Worm (Caenorhabditis elegans) whole organism, early embryonic: ENCODE results near the gene srz-67.
"Not testable (repeated sequence)": the region's sequence is repeated elsewhere in the genome, so short reads cannot be mapped to it uniquely, and the experiment has no call there.

Experiments used
- B0310.2 ChIP-seq: sonication (generic microtip); optimal IDR thresholded peaks from 2 replicates; lab custom pipeline; 2016; ENCODE audit warnings: mild to moderate bottlenecking, missing genetic modification characterization, missing compliant biosample characterization
- F13C5.2 ChIP-seq: sonication (generic microtip); optimal IDR thresholded peaks from 2 replicates; lab custom pipeline; 2017; ENCODE audit warnings: mild to moderate bottlenecking, missing genetic modification characterization, inconsistent platforms, missing compliant biosample characterization
- aly-1 ChIP-seq: sonication (generic microtip); optimal IDR thresholded peaks from 2 replicates; lab custom pipeline; 2016; ENCODE audit warnings: missing genetic modification characterization, missing compliant biosample characterization
- ama-1 ChIP-seq: fragments of 150-350 bp; optimal IDR thresholded peaks from 2 replicates; lab custom pipeline; 2014
- ceh-13 ChIP-seq: fragments of 200-800 bp; sonication (Bioruptor generic); optimal IDR thresholded peaks from 2 replicates; lab custom pipeline; 2018; ENCODE audit warnings: mild to moderate bottlenecking, missing genetic modification characterization, missing compliant biosample characterization
- ceh-36 ChIP-seq: sonication (generic microtip); optimal IDR thresholded peaks from 2 replicates; lab custom pipeline; 2016; ENCODE audit warnings: missing genetic modification characterization, inconsistent platforms, missing compliant biosample characterization
- ets-7 ChIP-seq: sonication (generic microtip); optimal IDR thresholded peaks from 2 replicates; lab custom pipeline; 2016; ENCODE audit warnings: missing genotype, missing genetic modification characterization, missing compliant biosample characterization
- flt-1 ChIP-seq: fragments of 200-800 bp; sonication (Bioruptor generic); IDR thresholded peaks from 2 replicates; pipeline ENCODE4 v1.3.6; 2022; ENCODE audit warnings: missing genetic modification characterization, missing compliant biosample characterization
- hmbx-1 ChIP-seq: sonication (generic microtip); optimal IDR thresholded peaks from 2 replicates; lab custom pipeline; 2016; ENCODE audit warnings: mild to moderate bottlenecking, missing genetic modification characterization, missing compliant biosample characterization
- hmg-4 ChIP-seq: fragments of 200-800 bp; sonication (Bioruptor generic); optimal IDR thresholded peaks from 2 replicates; lab custom pipeline; 2018; ENCODE audit warnings: mild to moderate bottlenecking, missing genetic modification characterization, missing compliant biosample characterization
- hnd-1 ChIP-seq: sonication (generic microtip); optimal IDR thresholded peaks from 2 replicates; lab custom pipeline; 2016; ENCODE audit warnings: missing genetic modification characterization, missing compliant biosample characterization
- pes-1 ChIP-seq: fragments of 200-800 bp; sonication (Bioruptor generic); IDR thresholded peaks from 2 replicates; pipeline ENCODE4 v1.3.6; 2022; ENCODE audit warnings: missing genetic modification reagents, missing genetic modification characterization, missing compliant biosample characterization
- scrt-1 ChIP-seq: fragments of 200-800 bp; sonication (Bioruptor generic); IDR thresholded peaks from 2 replicates; pipeline ENCODE4 v1.3.6; 2022; ENCODE audit warnings: missing genetic modification characterization, missing compliant biosample characterization
- sea-1 ChIP-seq: fragments of 200-800 bp; sonication (Bioruptor generic); conservative IDR thresholded peaks from 2 replicates; pipeline ENCODE4 v1.3.6; 2022; ENCODE audit warnings: missing genetic modification characterization, missing compliant biosample characterization
- tbx-11 ChIP-seq: fragments of 200-800 bp; sonication (Bioruptor generic); IDR thresholded peaks from 2 replicates; pipeline ENCODE4 v1.3.6; 2022; ENCODE audit warnings: missing genetic modification characterization, missing compliant biosample characterization
- tbx-37 ChIP-seq: fragments of 200-800 bp; sonication (Bioruptor generic); conservative IDR thresholded peaks from 2 replicates; pipeline ENCODE4 v1.3.6; 2022; ENCODE audit warnings: missing genetic modification reagents, missing genetic modification characterization, missing compliant biosample characterization
- tra-4 ChIP-seq: sonication (generic microtip); optimal IDR thresholded peaks from 2 replicates; lab custom pipeline; 2017; ENCODE audit warnings: missing genetic modification characterization, missing compliant biosample characterization

The srz-67 gene

ce11 chrII:3210365-3210764, 26.6 kb downstream of the srz-67 start, which contains the start of gene ZC239.5:
TSS of gene ZC239.5 (plus strand) at chrII:3210665.
- TF ChIP-seq hmbx-1 (tag; lab: Kevin White, UChicago), result no peak
- TF ChIP-seq scrt-1 (GFP tag; lab: Robert Waterston, UW), result no peak
- no peak for TF ChIP-seq ceh-36 (tag; lab: Kevin White, UChicago)
- TF ChIP-seq aly-1, result no peak

ce11 chrII:3209251-3209650, 27.7 kb downstream of the srz-67 start, which contains the start of gene ZC239.6:
TSS of gene ZC239.6 (plus strand) at chrII:3209631.
- TF ChIP-seq ceh-13 (GFP tag; lab: Kevin White, UChicago) (no peak), tbx-11 (GFP tag; lab: Robert Waterston, UW) (no peak), pes-1 (GFP tag; lab: Robert Waterston, UW) (no peak), aly-1 (no peak)

DNA sequence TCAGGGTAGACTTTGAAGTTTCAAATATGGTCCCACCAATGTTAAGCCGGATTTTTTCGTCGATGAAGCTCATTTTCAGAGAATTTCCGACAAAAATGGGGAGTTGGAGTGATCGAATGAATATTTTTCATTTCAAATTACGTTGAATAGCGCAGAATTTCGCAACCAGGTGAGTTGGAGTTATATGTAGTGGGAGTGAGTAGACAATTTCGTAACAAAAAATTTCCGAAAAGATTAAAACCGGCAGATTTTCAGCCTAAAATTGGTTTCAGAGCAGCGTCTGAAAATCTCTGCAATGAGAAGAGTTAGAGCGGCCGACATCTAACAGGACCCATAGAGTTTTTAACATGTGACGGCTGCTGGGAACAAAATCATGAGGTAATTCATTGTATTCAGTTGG, 28.3 kb downstream of the srz-67 start, which contains the start of gene sdz-35:
Gene sdz-35 (minus strand): TSS at position 101 of the 400 bp plus-strand sequence.
- TF ChIP-seq ceh-36 (tag; lab: Kevin White, UChicago) (no peak), sea-1 (no peak), ama-1 (lab: Kevin White, UChicago) (no peak)

DNA sequence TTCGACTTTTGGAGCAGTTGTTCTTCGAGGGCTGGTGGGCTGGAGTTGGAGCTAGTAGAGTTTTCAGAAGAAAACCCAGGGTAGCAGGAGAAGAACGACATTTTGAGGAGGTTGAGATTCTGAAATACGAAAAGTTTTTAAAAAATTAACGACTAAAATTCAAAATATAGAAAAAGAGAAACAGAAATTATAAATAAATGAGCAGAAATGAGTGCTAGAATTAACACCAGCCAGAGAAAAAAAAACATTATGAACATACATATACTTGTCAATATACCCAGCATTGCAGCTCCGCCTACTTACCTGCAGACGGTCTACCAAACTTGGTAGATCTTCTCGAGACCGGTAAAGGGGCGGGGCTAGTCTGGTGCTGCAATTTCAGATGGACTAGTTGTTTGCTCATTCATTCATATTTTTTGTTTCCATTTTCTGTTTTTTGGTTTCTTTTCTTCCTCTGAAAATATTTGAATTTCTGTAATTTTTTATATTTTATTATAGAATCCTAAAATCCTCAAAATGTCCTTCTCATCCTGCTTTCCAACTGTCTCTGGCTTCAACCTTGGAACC, 30.4 kb downstream of the srz-67 start, which contains the start of the genes ZC239.20 and ZC239.21:
Gene ZC239.20 (minus strand): TSS at position 101 of the 567 bp plus-strand sequence.
Gene ZC239.21 (plus strand): TSS at position 517 of the 567 bp plus-strand sequence.
- TF ChIP-seq scrt-1 (GFP tag; lab: Robert Waterston, UW) (no peak), pes-1 (GFP tag; lab: Robert Waterston, UW) (no peak), F13C5.2 (tag; lab: Kevin White, UChicago) (no peak), flt-1 (GFP tag; lab: Robert Waterston, UW) (no peak), ceh-13 (GFP tag; lab: Kevin White, UChicago) (no peak), tra-4 (tag; lab: Kevin White, UChicago) (no peak), tbx-37 (no peak), hmg-4 (no peak), tbx-11 (GFP tag; lab: Robert Waterston, UW) (no peak), ama-1 (lab: Kevin White, UChicago) (no peak), sea-1 (no peak), ets-7 (tag; lab: Kevin White, UChicago) (no peak), B0310.2 (no peak), hmbx-1 (tag; lab: Kevin White, UChicago) (no peak), hnd-1 (tag; lab: Kevin White, UChicago) (no peak), aly-1 (no peak), ceh-36 (tag; lab: Kevin White, UChicago) (no peak)

ce11 chrII:3203415-3203814, 33.5 kb downstream of the srz-67 start, which contains the start of gene sri-50:
TSS of gene sri-50 (plus strand) at chrII:3203715.
- no peak for TF ChIP-seq ceh-36 (tag; lab: Kevin White, UChicago)
- TF ChIP-seq ets-7 (tag; lab: Kevin White, UChicago), result no peak

- TF ChIP-seq hmbx-1 (tag; lab: Kevin White, UChicago), result no peak
- no peak for TF ChIP-seq tbx-37
- no peak for TF ChIP-seq B0310.2
- TF ChIP-seq ets-7 (tag; lab: Kevin White, UChicago), result no peak
- TF ChIP-seq tra-4 (tag; lab: Kevin White, UChicago), result no peak
- no peak for TF ChIP-seq scrt-1 (GFP tag; lab: Robert Waterston, UW)
- no peak for TF ChIP-seq ceh-13 (GFP tag; lab: Kevin White, UChicago)
- no peak for TF ChIP-seq tbx-11 (GFP tag; lab: Robert Waterston, UW)
- TF ChIP-seq sea-1, result no peak
- no peak for TF ChIP-seq ceh-36 (tag; lab: Kevin White, UChicago)
Observed at ce11 chrII:3202519-3202918, 34.4 kb downstream of the srz-67 start, which contains the start of gene sri-53. TSS of gene sri-53 (minus strand) at chrII:3202619.

ce11 chrII:3201242-3201641, 35.7 kb downstream of the srz-67 start, which contains the start of gene sri-48:
TSS of gene sri-48 (minus strand) at chrII:3201342.
- TF ChIP-seq ceh-36 (tag; lab: Kevin White, UChicago); scrt-1 (GFP tag; lab: Robert Waterston, UW); ets-7 (tag; lab: Kevin White, UChicago): not testable (repeated sequence)

DNA sequence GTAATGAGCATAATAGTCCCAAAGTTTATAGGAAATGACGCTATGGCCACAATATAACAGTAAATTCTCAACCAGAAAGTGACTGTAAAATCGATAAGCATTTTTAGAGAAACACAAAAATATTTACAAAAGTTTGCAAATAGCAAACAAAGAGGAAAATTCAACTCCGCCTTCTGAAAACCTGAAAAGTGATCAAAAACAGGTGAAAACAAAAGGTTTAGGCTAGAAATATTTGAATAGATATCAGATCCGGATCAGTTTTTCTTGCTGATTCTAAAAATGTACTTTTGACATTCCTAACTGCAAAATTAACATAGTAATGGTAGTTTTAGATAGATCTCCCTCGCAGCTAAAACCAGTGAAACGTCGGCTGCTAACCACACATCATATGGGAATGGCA, 37.9 kb downstream of the srz-67 start, which contains the start of gene sri-51:
Gene sri-51 (minus strand): TSS at position 101 of the 400 bp plus-strand sequence.
- TF ChIP-seq ets-7 (tag; lab: Kevin White, UChicago) (no peak), flt-1 (GFP tag; lab: Robert Waterston, UW) (no peak), sea-1 (no peak), aly-1 (no peak), tbx-11 (GFP tag; lab: Robert Waterston, UW) (no peak), B0310.2 (no peak), hnd-1 (tag; lab: Kevin White, UChicago) (no peak), tra-4 (tag; lab: Kevin White, UChicago) (no peak), F13C5.2 (tag; lab: Kevin White, UChicago) (no peak), tbx-37 (no peak), hmg-4 (no peak), ama-1 (lab: Kevin White, UChicago) (no peak), scrt-1 (GFP tag; lab: Robert Waterston, UW) (no peak), ceh-13 (GFP tag; lab: Kevin White, UChicago) (no peak), pes-1 (GFP tag; lab: Robert Waterston, UW) (no peak), ceh-36 (tag; lab: Kevin White, UChicago) (no peak), hmbx-1 (tag; lab: Kevin White, UChicago) (no peak)
